Worm (Caenorhabditis elegans) whole organism, midembryonic: ENCODE results near the gene nucb-1.

ENCODE experiments used
- T22C8.4 ChIP-seq: fragments of 200-800 bp; sonication (Bioruptor generic); IDR thresholded peaks from 2 replicates; pipeline ENCODE4 v1.3.6; 2022; ENCODE audit warnings: missing genetic modification characterization, missing compliant biosample characterization
- med-1 ChIP-seq: sonication (generic microtip); optimal IDR thresholded peaks from 2 replicates; lab custom pipeline; 2017; ENCODE audit warnings: missing genetic modification characterization, mild to moderate bottlenecking, missing compliant biosample characterization, antibody characterized with exemption, missing genetic modification reagents; ENCODE audit not compliant: insufficient read depth

ce11 chrX:10205321-10205720, 7.8 kb downstream of the nucb-1 start, which contains the start of gene sex-1:
- TF ChIP-seq T22C8.4 (no peak), med-1 (GFP tag; lab: Kevin White, UChicago) (no peak)
